Fruit fly (Drosophila melanogaster): ENCODE data around the gene CG42450.

- TF ChIP-seq CG17806 (tag; optimal IDR thresholded peaks at IDR 0.05) (no peak), CG10348 (GFP tag; IDR thresholded peaks at IDR 0.05) (no peak), D1 (tag; optimal IDR thresholded peaks at IDR 0.05) (no peak), CG34367 (tag; optimal IDR thresholded peaks at IDR 0.05) (no peak), CG8301 (tag; optimal IDR thresholded peaks at IDR 0.05) (no peak), CG8159 (tag; optimal IDR thresholded peaks at IDR 0.05) (no peak), Snoo (tag; optimal IDR thresholded peaks at IDR 0.05) (peak; percentile 30), Pif1B (GFP tag; optimal IDR thresholded peaks at IDR 0.05) (no peak), CG12605 (GFP tag; IDR thresholded peaks at IDR 0.05) (no peak), rn (GFP tag; IDR thresholded peaks at IDR 0.05) (no peak), CG14655 (GFP tag; optimal IDR thresholded peaks at IDR 0.05) (no peak), EcR (GFP tag; optimal IDR thresholded peaks at IDR 0.05) (no peak), CG32121 (GFP tag; IDR thresholded peaks at IDR 0.05) (no peak), CG9948 (tag; optimal IDR thresholded peaks at IDR 0.05) (no peak)
These were observed 30.3 kb downstream of the CG42450 start, which contains the start of gene htk for dm6 chrX:18843229-18844033.

All from whole organism, pupa.